Worm (Caenorhabditis elegans): ENCODE measurements around the gene F38H12.5.

ce11 chrV:4104298-4104697, 21.4 kb upstream of the F38H12.5 start, which contains the start of gene srj-39:
- TF ChIP-seq him-1 (tag; optimal IDR thresholded peaks at IDR 0.05) (no peak), W03F9.2 (tag; optimal IDR thresholded peaks at IDR 0.05) (no peak), dao-5 (tag; optimal IDR thresholded peaks at IDR 0.05) (no peak)
